Worm (Caenorhabditis elegans) whole organism, midembryonic: ENCODE measurements around the gene C25E10.12.

Source experiments
- flt-1 ChIP-seq: fragments of 200-800 bp; sonication (Bioruptor generic); IDR thresholded peaks from 2 replicates; pipeline ENCODE4 v1.3.6; 2022; ENCODE audit warnings: missing genetic modification characterization, missing compliant biosample characterization
- med-1 ChIP-seq: sonication (generic microtip); optimal IDR thresholded peaks from 2 replicates; lab custom pipeline; 2017; ENCODE audit warnings: missing genetic modification characterization, mild to moderate bottlenecking, missing compliant biosample characterization, antibody characterized with exemption, missing genetic modification reagents; ENCODE audit not compliant: insufficient read depth
- ref-1 ChIP-seq: fragments of 200-800 bp; sonication (Bioruptor generic); conservative IDR thresholded peaks from 2 replicates; pipeline ENCODE4 v1.3.6; 2022; ENCODE audit warnings: missing genetic modification reagents, missing genetic modification characterization, missing compliant biosample characterization

ce11 chrV:9076273-9076672 lies 14.0 kb upstream of the C25E10.12 start, which contains the start of gene T27E4.7:
- TF ChIP-seq flt-1 (GFP tag; lab: Robert Waterston, UW) (no peak), med-1 (GFP tag; lab: Kevin White, UChicago) (no peak), ref-1 (no peak)
